Worm (Caenorhabditis elegans) whole organism, L1 larva: ENCODE data around the gene C06E2.5.

Source experiments
- blmp-1 ChIP-seq: fragments of 150-350 bp; optimal IDR thresholded peaks from 2 replicates; lab custom pipeline; 2014; ENCODE audit warnings: missing biosample characterization, missing genetic modification characterization
- efl-1 ChIP-seq, 4 experiments: fragments of 150-350 bp; optimal IDR thresholded peaks in 3 of 4; peaks in 1 of 4; 1 replicate in 1 of 4; 2 replicates in 3 of 4; lab custom pipeline; 2014; ENCODE audit warnings: missing biosample characterization in 2 of 4, missing genetic modification characterization in 2 of 4, missing genetic modification reagents in 2 of 4
- lin-14 ChIP-seq: fragments of 200-800 bp; sonication (Bioruptor generic); optimal IDR thresholded peaks from 2 replicates; lab custom pipeline; 2018; ENCODE audit warnings: mild to moderate bottlenecking, missing genetic modification characterization, moderate library complexity, missing compliant biosample characterization
- lin-39 ChIP-seq: fragments of 150-350 bp; optimal IDR thresholded peaks from 2 replicates; lab custom pipeline; 2014; ENCODE audit warnings: missing biosample characterization, missing genetic modification reagents, missing genetic modification characterization
- lir-3 ChIP-seq: sonication (generic microtip); optimal IDR thresholded peaks from 2 replicates; lab custom pipeline; 2016; ENCODE audit warnings: mild to moderate bottlenecking, missing genetic modification characterization, moderate library complexity, missing compliant biosample characterization; ENCODE audit not compliant: poor library complexity
- nhr-12 ChIP-seq: sonication (generic microtip); optimal IDR thresholded peaks from 2 replicates; lab custom pipeline; 2017; ENCODE audit warnings: missing biosample characterization, missing genetic modification characterization
- nhr-28 ChIP-seq: fragments of 150-350 bp; optimal IDR thresholded peaks from 2 replicates; lab custom pipeline; 2014; ENCODE audit warnings: missing biosample characterization, missing genetic modification characterization
- nhr-90 ChIP-seq: sonication (generic microtip); optimal IDR thresholded peaks from 2 replicates; lab custom pipeline; 2016; ENCODE audit warnings: mild to moderate bottlenecking, missing genetic modification characterization, missing compliant biosample characterization; ENCODE audit not compliant: poor library complexity
- snpc-4 ChIP-seq: fragments of 150-350 bp; optimal IDR thresholded peaks from 2 replicates; lab custom pipeline; 2014; ENCODE audit warnings: missing biosample characterization, missing genetic modification characterization
- swsn-7 ChIP-seq: sonication (generic microtip); optimal IDR thresholded peaks from 2 replicates; lab custom pipeline; 2016; ENCODE audit warnings: missing genetic modification characterization, missing compliant biosample characterization
- unc-130 ChIP-seq: fragments of 150-350 bp; optimal IDR thresholded peaks from 2 replicates; lab custom pipeline; 2017; ENCODE audit warnings: missing biosample characterization, missing genetic modification characterization, inconsistent platforms
- zag-1 ChIP-seq: fragments of 150-350 bp; optimal IDR thresholded peaks from 2 replicates; lab custom pipeline; 2014; ENCODE audit warnings: missing biosample characterization, missing genetic modification characterization

- no peak for TF ChIP-seq nhr-90 (tag; lab: Kevin White, UChicago)
- no peak for TF ChIP-seq nhr-12 (tag; lab: Kevin White, UChicago)
- TF ChIP-seq blmp-1: no peak
- TF ChIP-seq snpc-4 (tag; lab: Kevin White, UChicago): no peak
- TF ChIP-seq swsn-7: no peak
- TF ChIP-seq nhr-28 (tag; lab: Kevin White, UChicago): no peak
- TF ChIP-seq lin-14 (GFP tag; lab: Kevin White, UChicago): no peak
- TF ChIP-seq lir-3 (tag; lab: Kevin White, UChicago): no peak
- no peak for TF ChIP-seq efl-1 (optimal IDR thresholded peaks at IDR 0.05; lab: Kevin White, UChicago)
- TF ChIP-seq efl-1 (GFP tag; optimal IDR thresholded peaks at IDR 0.05 in 1 of 2; lab: Kevin White, UChicago): no peak
- TF ChIP-seq zag-1: no peak
- TF ChIP-seq unc-130: no peak
- TF ChIP-seq lin-39 (tag; lab: Kevin White, UChicago): no peak
Measured at ce11 chrX:8866563-8866962, 8.8 kb upstream of the C06E2.5 start, which contains the start of gene ins-9.
